Fruit fly (Drosophila melanogaster) Kc167 (cell line): ENCODE measurements around the gene Srp9.

Source experiments
- Myc ChIP-seq: fragments of >200 bp; optimal IDR thresholded peaks from 2 replicates; lab custom pipeline; 2017; ENCODE audit warnings: missing external identifiers
- Sin3A ChIP-seq: fragments of >200 bp; optimal IDR thresholded peaks from 2 replicates; lab custom pipeline; 2018; ENCODE audit warnings: missing external identifiers
- h ChIP-seq: fragments of >200 bp; optimal IDR thresholded peaks from 3 replicates; lab custom pipeline; 2018; ENCODE audit warnings: missing external identifiers
- insv ChIP-seq: fragments of >200 bp; optimal IDR thresholded peaks from 3 replicates; lab custom pipeline; 2018; ENCODE audit warnings: missing external identifiers
- psq ChIP-seq: fragments of >200 bp; optimal IDR thresholded peaks from 2 replicates; lab custom pipeline; 2017; ENCODE audit warnings: missing external identifiers
- ttk ChIP-seq: sonication (Bioruptor generic); optimal IDR thresholded peaks from 2 replicates; lab custom pipeline; 2017; ENCODE audit warnings: missing external identifiers

Srp9 gene

DNA sequence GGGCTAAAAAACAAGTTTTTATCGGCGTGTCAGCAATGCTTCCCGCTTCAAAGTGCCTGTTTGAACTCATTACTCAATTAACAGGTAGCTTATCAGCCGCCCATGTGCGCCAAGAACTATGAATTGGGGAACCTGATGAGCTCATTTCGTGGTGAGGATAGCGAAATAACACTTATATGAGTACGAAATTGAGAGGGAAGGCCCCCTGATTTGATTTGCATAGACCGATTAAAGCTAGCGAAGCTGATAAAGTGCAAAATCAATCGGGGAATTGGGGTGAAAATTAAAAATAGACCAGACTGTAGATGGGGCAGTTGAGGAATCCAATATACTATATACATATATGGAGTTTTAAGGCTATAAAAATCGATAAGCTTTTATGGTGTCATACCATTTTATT lies 2.0 kb upstream of the Srp9 start:
- TF ChIP-seq insv (lab: Kevin White, UChicago): no peak
- no peak for TF ChIP-seq Sin3A
- no peak for TF ChIP-seq Myc (lab: Kevin White, UChicago)
- no peak for TF ChIP-seq h

DNA sequence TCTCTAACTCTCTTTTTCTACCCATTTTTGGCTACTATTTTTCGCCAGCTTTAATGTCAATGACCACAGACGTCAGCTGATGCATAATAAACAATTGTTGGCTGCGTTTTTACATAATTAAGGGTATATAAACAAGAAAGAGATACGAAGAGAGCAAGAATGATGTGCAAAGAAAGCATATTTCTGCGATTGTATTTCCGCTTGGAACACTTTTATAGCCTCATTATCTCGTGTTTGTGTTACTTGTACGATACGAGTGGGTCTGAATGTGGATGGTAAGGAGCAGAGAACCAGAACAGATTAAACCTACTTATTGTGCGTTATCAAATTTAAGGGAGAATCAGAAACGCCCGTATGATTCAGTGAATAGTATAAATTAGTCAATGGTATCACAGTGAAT lies 1.3 kb upstream of the Srp9 start:
- no peak for TF ChIP-seq h
- TF ChIP-seq Sin3A: no peak
- no peak for TF ChIP-seq insv (lab: Kevin White, UChicago)
- no peak for TF ChIP-seq psq (lab: Kevin White, UChicago)
- TF ChIP-seq ttk (lab: Kevin White, UChicago): no peak
- no peak for TF ChIP-seq Myc (lab: Kevin White, UChicago)

DNA sequence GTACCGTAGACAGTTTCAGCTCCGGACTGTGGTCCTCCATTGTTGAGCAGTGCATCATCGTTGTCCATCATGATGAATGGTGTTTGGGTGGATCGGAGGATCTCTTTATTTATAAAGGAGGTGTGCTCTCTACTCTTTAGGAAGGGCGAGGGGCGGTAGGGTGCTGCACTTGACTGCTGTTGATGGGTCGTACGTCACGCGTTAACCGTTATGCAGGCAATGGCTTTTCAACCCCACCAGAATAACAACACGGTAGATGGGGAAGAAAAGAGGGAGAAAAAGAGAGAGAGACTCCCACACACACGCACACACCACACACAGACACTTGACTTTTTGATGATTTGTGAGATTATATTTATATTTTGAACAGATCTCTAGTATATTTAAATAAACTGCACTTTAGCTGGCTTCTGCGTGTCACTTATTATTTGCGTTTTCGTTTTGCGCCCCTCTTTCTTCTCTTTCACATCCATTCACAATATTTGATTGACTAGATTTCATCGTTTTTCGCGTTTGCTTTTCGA lies 702 bp upstream of the Srp9 start:
- TF ChIP-seq insv (lab: Kevin White, UChicago) (no peak), Myc (lab: Kevin White, UChicago) (no peak), Sin3A (no peak), psq (lab: Kevin White, UChicago) (no peak), h (no peak), ttk (lab: Kevin White, UChicago) (no peak)

DNA sequence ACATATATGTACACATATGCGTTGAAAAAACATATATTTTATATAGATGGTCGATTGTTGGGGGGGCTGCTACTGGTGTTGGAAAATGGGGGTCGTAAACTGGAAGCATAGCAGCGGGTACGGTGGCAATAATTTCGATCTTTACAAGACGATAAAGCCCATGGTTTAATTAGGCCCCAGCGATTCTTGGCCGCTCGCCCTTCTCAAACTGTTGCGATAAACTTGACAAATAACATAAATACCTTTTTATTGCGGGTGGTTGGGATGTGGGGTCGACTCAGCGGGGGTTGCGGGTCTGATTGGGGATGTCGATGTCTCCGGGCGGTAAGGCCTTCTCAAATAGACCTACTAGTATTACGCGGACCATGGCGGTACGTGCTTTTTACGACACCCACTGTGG lies 2.5 kb downstream of the Srp9 start:
- TF ChIP-seq insv (lab: Kevin White, UChicago): no peak
- no peak for TF ChIP-seq h
- TF ChIP-seq ttk (lab: Kevin White, UChicago): no peak
- no peak for TF ChIP-seq Sin3A
- no peak for TF ChIP-seq Myc (lab: Kevin White, UChicago)
- no peak for TF ChIP-seq psq (lab: Kevin White, UChicago)

DNA sequence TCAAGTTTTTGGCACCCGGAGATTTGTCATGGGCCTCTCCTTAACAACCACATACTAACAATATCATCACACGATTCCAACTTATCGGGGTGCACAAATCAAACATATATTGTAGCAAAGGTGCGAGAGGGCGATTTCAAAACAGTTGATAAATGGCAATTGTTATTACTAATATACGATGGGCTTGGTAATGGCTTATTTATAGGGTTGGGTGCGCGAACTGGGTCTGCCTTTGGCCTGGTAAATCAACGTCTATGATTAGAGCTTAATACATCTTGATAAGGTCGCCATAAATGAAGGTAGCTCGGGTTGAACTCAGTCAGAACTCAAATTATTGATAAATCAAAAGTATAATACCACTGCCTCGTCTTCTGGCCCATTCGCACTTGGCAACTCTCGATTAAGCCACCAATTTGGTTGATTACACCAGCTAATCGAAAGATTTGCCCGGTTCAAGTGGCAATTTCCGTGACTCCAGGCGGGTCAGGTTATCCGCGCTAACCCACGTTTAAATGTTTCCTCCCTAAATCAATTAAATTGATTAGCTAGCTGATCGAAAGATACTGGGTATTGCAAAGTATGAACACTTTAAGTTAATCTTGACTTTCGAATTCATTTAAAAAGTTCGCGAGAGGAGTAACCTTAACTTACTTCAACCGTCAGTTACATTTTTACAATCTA lies 4.5 kb downstream of the Srp9 start:
- no peak for TF ChIP-seq insv (lab: Kevin White, UChicago)

DNA sequence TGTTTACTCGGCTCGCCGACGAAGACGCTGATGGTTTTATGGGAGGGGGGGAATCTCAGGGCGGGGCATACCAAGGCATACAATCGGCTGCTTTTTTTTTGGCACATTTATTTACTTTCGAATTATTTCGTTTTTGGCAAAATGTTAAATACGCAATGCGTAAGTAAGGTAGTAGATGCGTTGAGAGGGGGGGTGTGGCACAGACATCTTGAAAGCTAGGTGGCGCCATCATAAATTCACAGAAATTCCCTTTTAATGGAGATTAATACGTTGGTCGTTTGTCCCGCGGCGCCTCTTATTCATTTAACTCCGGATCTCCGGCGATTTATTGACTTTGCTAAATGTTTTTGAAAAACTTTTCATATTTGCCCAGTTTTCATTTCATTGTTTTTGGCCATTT lies 5.3 kb downstream of the Srp9 start:
- no peak for TF ChIP-seq ttk (lab: Kevin White, UChicago)
- no peak for TF ChIP-seq psq (lab: Kevin White, UChicago)
- no peak for TF ChIP-seq Sin3A
- no peak for TF ChIP-seq insv (lab: Kevin White, UChicago)
- TF ChIP-seq Myc (lab: Kevin White, UChicago): no peak
- TF ChIP-seq h: no peak

DNA sequence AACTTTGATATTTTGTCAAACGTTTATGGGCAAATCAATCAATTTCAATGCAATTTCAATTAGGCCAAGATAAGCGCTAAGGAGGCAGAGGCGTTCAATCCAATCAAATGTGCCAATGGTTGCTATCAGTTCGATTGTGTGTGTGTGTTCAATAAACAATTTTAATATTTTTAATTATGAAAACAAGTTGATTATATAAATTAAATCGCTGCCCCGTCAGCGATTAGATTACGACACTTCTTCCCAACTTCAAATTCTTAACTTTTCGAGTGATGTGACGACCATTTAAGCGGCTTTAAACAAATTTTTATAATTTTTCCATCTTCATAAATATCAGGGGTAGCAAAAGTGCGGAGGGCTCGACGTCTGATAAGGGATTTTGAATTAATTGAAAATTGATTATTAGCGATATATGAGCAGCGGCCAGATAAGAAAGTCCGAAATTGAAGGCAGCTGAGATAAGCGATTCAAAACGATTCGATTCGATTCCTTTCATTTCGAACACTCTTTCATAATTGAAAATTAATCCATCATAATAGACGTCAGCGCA lies 6.3 kb downstream of the Srp9 start:
- TF ChIP-seq psq (lab: Kevin White, UChicago): no peak

DNA sequence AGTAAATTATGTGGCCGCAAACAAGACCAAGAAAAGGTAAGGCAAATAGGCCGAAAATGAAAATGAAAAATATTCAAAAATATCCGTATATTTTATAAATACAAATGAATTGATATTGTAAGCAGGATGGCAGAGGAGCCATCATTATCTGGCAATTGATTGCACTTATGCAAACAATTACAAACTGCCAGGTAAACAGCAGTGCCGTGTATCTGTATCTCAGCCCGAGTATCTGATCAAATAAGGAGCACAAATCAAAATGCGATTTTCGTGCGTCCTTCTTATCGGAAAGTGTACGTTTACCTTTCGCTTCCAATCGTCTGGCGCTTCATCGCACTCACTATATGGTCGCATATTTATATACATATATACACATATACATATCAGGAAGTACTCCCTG lies 6.9 kb downstream of the Srp9 start:
- TF ChIP-seq ttk (lab: Kevin White, UChicago): no peak
- TF ChIP-seq Myc (lab: Kevin White, UChicago): no peak
- TF ChIP-seq psq (lab: Kevin White, UChicago): no peak
- TF ChIP-seq Sin3A: no peak
- no peak for TF ChIP-seq h
- TF ChIP-seq insv (lab: Kevin White, UChicago): no peak

DNA sequence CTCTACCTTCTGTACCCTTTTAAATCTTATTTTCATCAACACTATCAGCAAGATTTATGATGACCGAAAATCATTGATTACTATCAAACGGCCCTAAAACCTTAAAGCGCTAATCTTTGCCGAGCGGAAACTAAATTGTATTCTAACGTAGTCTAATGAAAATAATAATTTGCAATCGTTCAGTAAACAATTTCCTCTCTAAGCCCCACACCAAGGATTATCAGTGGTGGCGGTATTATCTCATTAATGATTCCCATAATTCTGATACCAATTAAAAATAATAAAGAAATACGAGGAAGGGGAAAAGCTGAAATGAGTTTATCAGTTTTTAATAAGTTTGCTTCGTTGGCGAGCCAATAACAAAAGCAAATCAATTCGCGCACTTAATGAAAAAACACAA lies 7.8 kb downstream of the Srp9 start:
- TF ChIP-seq ttk (lab: Kevin White, UChicago) (no peak), insv (lab: Kevin White, UChicago) (no peak)

DNA sequence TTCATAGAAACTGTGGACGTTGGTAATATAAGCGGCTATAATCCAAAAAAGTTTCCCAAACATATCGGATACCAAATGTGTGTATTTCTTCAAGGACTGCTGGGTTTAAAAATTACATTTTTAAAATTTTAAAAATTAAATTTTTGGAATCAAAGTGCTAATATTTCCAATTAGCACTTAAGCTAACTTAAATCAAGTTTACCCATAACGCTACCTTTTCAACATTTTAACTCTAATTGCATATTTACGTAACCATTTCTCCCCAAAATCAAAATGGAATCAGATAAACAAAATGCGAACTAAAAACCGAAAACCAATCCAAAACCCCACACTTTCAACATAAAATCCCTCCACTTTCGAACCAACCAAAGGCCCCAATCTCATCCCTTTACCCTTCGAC lies 10.0 kb downstream of the Srp9 start, which contains the start of gene CG43880:
Gene CG43880 (minus strand): TSS at position 101 of the 400 bp plus-strand sequence.
- TF ChIP-seq Sin3A: no peak
- no peak for TF ChIP-seq Myc (lab: Kevin White, UChicago)
- TF ChIP-seq h: no peak
- TF ChIP-seq psq (lab: Kevin White, UChicago): no peak
- TF ChIP-seq insv (lab: Kevin White, UChicago): no peak
- TF ChIP-seq ttk (lab: Kevin White, UChicago): no peak

DNA sequence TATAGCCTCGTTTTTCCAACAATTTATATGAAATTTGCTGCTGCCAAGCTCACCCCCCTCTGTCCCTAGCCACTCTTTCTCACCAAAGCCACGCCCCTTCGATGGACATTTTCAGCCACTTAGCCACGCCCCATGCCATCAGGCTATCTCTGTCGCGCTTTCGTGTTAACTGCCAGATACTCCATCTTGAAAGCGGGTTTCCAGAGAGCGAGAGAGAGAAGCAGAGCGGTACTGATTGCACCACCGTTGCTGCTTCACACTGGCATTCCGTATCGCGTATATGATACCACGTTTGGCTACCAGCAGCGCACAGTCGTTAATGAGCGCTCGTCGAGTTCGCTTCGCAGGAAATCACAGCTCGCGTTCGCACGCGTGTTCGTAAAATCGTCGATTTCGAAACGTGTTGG lies 11.7 kb downstream of the Srp9 start, which contains the start of gene exex:
Gene exex (plus strand): TSS at position 307 of the 407 bp plus-strand sequence.
- TF ChIP-seq Sin3A (no peak), insv (lab: Kevin White, UChicago) (no peak), Myc (lab: Kevin White, UChicago) (no peak), psq (lab: Kevin White, UChicago) (no peak), h (no peak), ttk (lab: Kevin White, UChicago) (no peak)

DNA sequence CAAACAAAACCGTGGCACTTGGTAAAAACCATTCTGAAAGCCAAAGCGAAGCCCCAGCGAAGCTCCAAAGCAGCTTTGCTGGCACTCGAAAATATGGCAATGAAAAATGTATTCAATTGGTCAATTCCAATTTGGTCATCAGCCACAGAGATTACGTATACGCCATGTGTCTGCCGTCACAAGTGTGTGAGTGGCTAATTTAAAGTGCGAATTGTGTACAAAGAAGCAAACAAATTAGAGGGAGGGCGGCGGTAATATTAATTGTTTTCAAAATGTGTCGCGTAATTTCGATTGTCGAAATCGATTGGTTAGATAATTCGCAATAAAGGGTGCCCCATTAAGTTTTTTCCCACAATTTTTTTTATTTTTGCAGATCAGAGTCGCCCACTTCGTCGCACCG lies 13.6 kb downstream of the Srp9 start:
- TF ChIP-seq psq (lab: Kevin White, UChicago) (no peak), h (no peak), Sin3A (no peak), ttk (lab: Kevin White, UChicago) (no peak), insv (lab: Kevin White, UChicago) (no peak), Myc (lab: Kevin White, UChicago) (no peak)

DNA sequence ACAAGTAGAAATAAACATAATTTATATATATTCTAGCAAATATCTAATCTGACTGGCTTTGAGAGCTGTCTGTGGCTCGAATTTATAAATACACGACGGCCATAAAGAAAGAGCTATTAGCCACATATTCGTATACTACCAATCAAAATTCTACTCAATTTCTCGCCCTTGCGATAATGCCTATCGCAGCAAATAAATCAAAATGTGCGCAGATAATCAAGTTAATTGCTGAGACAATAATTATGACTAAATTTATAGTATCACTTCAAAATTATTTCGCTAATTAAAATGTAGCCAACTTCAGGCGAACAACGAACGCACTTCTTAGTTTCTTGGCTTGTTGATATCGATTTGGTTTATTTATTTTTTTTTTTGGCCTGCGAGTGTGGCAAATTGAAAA lies 15.7 kb downstream of the Srp9 start:
- TF ChIP-seq ttk (lab: Kevin White, UChicago): no peak
- no peak for TF ChIP-seq Sin3A
- TF ChIP-seq Myc (lab: Kevin White, UChicago): no peak
- no peak for TF ChIP-seq psq (lab: Kevin White, UChicago)
- TF ChIP-seq h: no peak
- no peak for TF ChIP-seq insv (lab: Kevin White, UChicago)
